Fruit fly (Drosophila melanogaster) Kc167 (cell line): ENCODE data around the gene ssp6.

Source experiments
- Myc ChIP-seq: fragments of >200 bp; optimal IDR thresholded peaks from 2 replicates; lab custom pipeline; 2017; ENCODE audit warnings: missing external identifiers
- Sin3A ChIP-seq: fragments of >200 bp; optimal IDR thresholded peaks from 2 replicates; lab custom pipeline; 2018; ENCODE audit warnings: missing external identifiers
- h ChIP-seq: fragments of >200 bp; optimal IDR thresholded peaks from 3 replicates; lab custom pipeline; 2018; ENCODE audit warnings: missing external identifiers
- insv ChIP-seq: fragments of >200 bp; optimal IDR thresholded peaks from 3 replicates; lab custom pipeline; 2018; ENCODE audit warnings: missing external identifiers
- psq ChIP-seq: fragments of >200 bp; optimal IDR thresholded peaks from 2 replicates; lab custom pipeline; 2017; ENCODE audit warnings: missing external identifiers
- ttk ChIP-seq: sonication (Bioruptor generic); optimal IDR thresholded peaks from 2 replicates; lab custom pipeline; 2017; ENCODE audit warnings: missing external identifiers

ssp6 gene

DNA sequence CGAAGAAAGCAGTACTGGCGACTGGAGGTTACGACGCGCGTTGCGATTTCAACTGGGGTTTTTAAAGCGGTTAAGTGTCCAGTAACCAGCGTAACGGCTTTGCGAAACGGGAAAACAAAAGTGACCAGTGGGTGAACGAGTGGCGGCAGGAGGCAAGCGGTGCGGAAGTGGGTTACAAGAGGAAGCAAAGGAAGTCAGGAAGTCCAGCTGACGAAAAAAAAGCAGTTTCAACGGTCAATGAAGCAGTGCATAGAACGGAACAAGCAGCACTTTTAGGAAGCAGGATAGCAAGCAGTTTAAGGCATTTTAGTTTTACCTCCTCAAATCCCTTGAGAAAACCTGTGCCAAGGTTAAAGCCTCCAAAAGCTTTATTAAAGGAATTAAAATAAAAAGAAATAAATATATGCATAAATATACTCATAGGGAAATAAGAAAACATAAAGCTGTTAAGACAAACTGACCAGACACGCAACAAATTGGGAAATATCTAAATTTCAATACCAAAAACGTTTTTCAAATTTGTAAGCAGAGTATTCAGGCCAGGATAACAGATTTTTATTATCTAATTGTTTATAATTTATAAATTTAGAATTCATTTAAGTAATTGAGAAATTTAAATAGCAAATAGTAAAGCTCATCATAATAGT, 17.3 kb upstream of the ssp6 start, which contains the start of gene CG6592:
CG6592 (plus strand) TSS at position 597 of the 647 bp plus-strand sequence.
- TF ChIP-seq ttk (lab: Kevin White, UChicago) (no peak), insv (no peak), Myc (no peak), psq (lab: Kevin White, UChicago) (no peak), h (lab: Kevin White, UChicago) (no peak), Sin3A (lab: Kevin White, UChicago) (no peak)

DNA sequence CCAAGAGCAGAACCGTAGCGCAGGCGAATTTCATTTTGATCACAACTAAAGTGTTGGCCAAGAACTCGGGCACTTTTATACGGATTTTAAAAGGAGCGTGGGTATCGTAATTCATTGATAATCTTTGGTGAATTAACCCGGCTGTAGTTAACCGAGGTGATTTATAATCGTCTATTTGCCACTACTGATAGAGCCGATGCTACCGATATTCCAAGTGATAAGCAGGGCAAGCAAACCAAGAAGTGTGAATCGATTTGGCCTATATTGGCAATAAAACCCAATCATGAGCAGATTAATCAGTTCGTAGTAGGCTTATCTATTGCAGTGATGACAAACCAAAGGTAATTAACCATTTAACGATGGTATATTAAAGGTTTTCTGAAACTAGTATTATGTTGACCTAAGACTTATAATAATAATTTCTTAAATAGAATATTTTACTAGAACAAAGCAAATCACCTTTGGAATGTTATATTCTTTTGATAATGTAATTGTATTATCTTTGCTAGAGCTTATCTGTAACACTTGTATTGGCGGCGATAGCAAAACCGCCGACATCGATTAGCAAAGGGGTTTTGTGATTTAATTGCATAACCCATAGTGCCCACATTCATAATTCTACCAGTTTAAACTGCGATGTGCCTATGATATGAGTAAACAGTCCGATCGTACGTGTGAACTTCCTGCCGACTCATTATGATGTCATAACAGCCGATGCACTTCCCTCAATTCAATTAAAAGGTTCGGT, 13.5 kb upstream of the ssp6 start, which contains the start of gene CG10472:
CG10472 (minus strand) TSS at position 51 of the 748 bp plus-strand sequence.
- no peak for TF ChIP-seq h (lab: Kevin White, UChicago)
- no peak for TF ChIP-seq Sin3A (lab: Kevin White, UChicago)
- no peak for TF ChIP-seq Myc
- no peak for TF ChIP-seq insv
- no peak for TF ChIP-seq ttk (lab: Kevin White, UChicago)

- no peak for TF ChIP-seq psq (lab: Kevin White, UChicago)
- no peak for TF ChIP-seq insv
- TF ChIP-seq Myc: no peak
- no peak for TF ChIP-seq Sin3A (lab: Kevin White, UChicago)
- no peak for TF ChIP-seq ttk (lab: Kevin White, UChicago)
Observed at dm6 chr3L:6065881-6066389, 10.6 kb upstream of the ssp6 start, which contains the start of gene CG42269. TSS of gene CG42269 (plus strand) at chr3L:6066296.

DNA sequence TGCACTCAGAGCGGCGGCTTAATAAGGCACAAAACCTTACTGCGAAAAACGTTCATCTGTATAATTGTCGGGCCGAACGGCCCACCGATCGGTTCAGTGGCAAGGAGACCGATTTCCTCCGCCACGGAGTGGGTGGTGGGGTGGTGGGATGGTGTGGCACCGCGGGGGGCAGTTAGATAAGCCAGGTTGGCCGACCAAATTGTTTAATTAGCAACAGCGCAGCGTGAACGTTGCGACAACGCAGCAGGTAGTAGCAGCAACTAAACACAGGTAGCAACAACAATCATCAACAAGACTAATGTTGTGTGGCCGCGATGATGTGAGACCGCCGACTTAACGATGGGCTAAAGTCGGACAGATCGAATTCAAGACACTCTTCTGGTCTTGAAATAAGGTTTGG, 8.3 kb upstream of the ssp6 start:
- TF ChIP-seq h (lab: Kevin White, UChicago) (no peak), ttk (lab: Kevin White, UChicago) (no peak), psq (lab: Kevin White, UChicago) (no peak), Myc (no peak), insv (no peak), Sin3A (lab: Kevin White, UChicago) (no peak)

dm6 chr3L:6070119-6070518, 6.4 kb upstream of the ssp6 start:
- no peak for TF ChIP-seq ttk (lab: Kevin White, UChicago)
- no peak for TF ChIP-seq Myc
- no peak for TF ChIP-seq h (lab: Kevin White, UChicago)
- no peak for TF ChIP-seq insv
- no peak for TF ChIP-seq Sin3A (lab: Kevin White, UChicago)
- TF ChIP-seq psq (lab: Kevin White, UChicago): no peak

DNA sequence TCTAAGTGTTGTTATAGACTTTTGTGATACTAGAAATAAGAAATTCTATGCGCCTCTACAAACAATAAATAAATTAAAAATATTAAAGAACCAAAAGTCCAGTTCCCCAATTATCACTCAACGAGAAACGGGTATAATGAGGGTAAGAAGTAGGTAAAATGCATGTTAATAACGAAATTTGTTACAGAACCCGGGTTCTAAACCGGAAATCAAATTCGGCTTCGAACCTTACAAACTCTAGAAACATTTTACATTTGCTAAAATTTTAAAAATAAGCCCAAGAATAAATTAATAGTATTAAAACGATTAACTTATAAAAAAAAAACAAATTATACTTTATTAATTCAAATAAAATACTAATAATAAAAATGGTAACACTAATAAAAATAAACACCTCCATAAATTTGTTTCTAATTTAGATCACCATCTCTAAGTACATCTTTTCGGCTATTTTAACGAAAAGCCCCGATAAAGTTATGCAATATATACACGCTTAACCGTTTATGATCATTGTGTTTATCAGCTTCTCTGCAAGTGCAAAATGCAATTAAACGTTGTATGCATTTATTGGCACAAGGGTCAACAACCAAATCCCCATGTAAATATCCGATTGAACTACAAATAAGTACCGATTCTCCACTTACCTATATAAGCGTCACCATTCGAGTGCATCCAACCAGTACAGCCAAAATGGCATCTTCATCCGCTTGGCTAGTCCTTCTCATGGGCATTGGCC, 4.9 kb upstream of the ssp6 start, which contains the start of gene CG6602:
CG6602 (plus strand) TSS at position 686 of the 736 bp plus-strand sequence.
- no peak for TF ChIP-seq h (lab: Kevin White, UChicago)
- TF ChIP-seq Sin3A (lab: Kevin White, UChicago): no peak
- no peak for TF ChIP-seq insv

DNA sequence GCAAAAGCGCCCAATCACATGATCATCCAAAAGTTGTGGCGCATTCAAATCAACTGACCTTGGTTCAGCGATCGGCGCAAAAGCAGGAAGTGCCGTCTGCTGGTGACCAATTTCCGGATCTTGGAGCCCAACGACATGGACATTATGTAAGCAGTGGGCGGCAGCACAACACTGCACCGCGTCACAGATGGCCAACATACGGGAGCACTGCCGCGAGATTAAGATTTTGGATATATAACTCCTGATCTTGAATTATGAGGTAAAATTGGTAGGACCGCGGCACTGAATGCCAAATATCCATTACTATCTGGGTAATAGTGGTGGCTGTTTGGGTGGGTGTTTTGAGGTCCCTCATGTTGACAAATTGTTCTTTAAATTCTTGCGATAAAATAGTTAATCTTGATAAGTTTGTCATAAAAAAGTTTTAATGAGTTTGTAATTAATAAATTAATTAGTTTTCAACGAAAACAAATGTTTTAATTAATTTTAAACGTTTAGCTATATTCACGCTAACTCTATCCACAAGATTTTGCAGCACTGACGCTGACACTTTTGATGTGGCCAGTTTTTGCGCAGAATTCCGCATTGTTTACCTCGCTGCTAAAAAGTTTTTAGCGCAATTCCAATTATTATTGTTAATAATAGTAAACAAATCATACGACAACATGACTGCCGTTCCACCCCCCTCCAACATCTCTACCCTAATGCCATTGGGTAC, 1.4 kb upstream of the ssp6 start, which contains the start of the genes CG13295 and CG6610:
CG13295 (minus strand) TSS at position 271 of the 718 bp plus-strand sequence.
CG6610 (plus strand) TSS at position 562 of the 718 bp plus-strand sequence.
- TF ChIP-seq ttk (lab: Kevin White, UChicago): no peak

dm6 chr3L:6082561-6082960, 6.0 kb downstream of the ssp6 start, which contains the start of gene CG13293:
TSS of gene CG13293 (plus strand) at chr3L:6082883.
- TF ChIP-seq Myc (no peak), psq (lab: Kevin White, UChicago) (no peak), Sin3A (lab: Kevin White, UChicago) (no peak), insv (no peak), h (lab: Kevin White, UChicago) (no peak), ttk (lab: Kevin White, UChicago) (no peak)

- no peak for TF ChIP-seq h (lab: Kevin White, UChicago)
- TF ChIP-seq psq (lab: Kevin White, UChicago): no peak
- no peak for TF ChIP-seq insv
- TF ChIP-seq Myc: no peak
- TF ChIP-seq Sin3A (lab: Kevin White, UChicago): no peak
- TF ChIP-seq ttk (lab: Kevin White, UChicago): no peak
Observed at dm6 chr3L:6084446-6084845, 7.9 kb downstream of the ssp6 start.

DNA sequence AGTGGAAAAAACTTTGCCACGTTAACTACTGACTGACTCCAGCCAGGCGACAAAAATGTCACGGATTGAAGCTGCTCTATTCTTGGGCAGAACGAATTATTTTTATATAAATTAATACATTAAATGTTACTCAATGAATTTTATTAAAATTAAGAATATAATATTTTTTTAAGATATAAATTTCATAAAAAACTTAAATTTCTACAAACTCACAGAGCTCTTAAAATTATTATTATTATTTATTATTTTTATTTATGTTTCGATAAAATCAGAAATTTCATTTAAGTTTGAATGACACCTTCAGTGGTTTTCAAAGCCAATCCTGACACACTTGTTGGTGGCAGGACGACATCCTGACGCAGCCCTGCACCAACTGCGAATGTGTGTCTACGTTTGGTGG, 8.6 kb downstream of the ssp6 start:
- TF ChIP-seq insv: no peak
- TF ChIP-seq h (lab: Kevin White, UChicago): no peak
- no peak for TF ChIP-seq ttk (lab: Kevin White, UChicago)
- no peak for TF ChIP-seq Sin3A (lab: Kevin White, UChicago)
- TF ChIP-seq Myc: no peak
- no peak for TF ChIP-seq psq (lab: Kevin White, UChicago)

DNA sequence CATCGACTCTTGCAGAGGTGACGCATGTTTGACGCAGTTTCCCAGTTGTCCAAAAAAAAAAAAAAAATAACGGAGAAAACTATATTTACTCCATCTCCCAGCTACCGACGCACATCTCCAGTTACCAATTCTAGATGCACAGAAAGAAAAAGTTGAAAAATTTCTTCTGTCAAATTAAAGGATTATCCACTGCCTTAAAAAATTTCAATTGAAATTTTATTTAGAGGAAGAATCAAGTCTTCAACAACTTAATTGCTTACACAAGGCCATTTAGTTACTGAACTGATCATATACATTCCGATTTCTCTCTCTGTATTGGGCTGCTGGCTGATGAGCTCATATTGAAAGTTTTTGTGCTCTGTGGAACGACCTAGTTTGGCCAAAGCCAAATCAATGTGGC, 9.5 kb downstream of the ssp6 start:
- TF ChIP-seq Myc (no peak), psq (lab: Kevin White, UChicago) (no peak), Sin3A (lab: Kevin White, UChicago) (no peak), h (lab: Kevin White, UChicago) (no peak), ttk (lab: Kevin White, UChicago) (no peak), insv (no peak)
